Worm (Caenorhabditis elegans) whole organism, L1 larva: Measurements from ENCODE around the gene chil-1.

ENCODE experiments used
- C34B4.2 ChIP-seq: sonication (generic microtip); optimal IDR thresholded peaks from 2 replicates; lab custom pipeline; 2017; ENCODE audit warnings: mild to moderate bottlenecking, missing genetic modification characterization, missing compliant biosample characterization
- ama-1 ChIP-seq: fragments of 150-350 bp; optimal IDR thresholded peaks from 2 replicates; lab custom pipeline; 2014
- efl-1 ChIP-seq, 4 experiments: fragments of 150-350 bp; optimal IDR thresholded peaks in 3 of 4; peaks in 1 of 4; 1 replicate in 1 of 4; 2 replicates in 3 of 4; lab custom pipeline; 2014; ENCODE audit warnings: missing biosample characterization in 2 of 4, missing genetic modification characterization in 2 of 4, missing genetic modification reagents in 2 of 4
- elt-3 ChIP-seq, 6 experiments: fragments of 150-350 bp in 1 of 6; sonication (generic microtip); optimal IDR thresholded peaks; 2 replicates each; lab custom pipeline; 2017 to 2018; ENCODE audit warnings: missing biosample characterization in 6 of 6, missing genetic modification characterization in 6 of 6, inconsistent platforms in 1 of 6
- lir-3 ChIP-seq: sonication (generic microtip); optimal IDR thresholded peaks from 2 replicates; lab custom pipeline; 2016; ENCODE audit warnings: mild to moderate bottlenecking, missing genetic modification characterization, moderate library complexity, missing compliant biosample characterization; ENCODE audit not compliant: poor library complexity
- nhr-11 ChIP-seq: fragments of 150-350 bp; optimal IDR thresholded peaks from 2 replicates; lab custom pipeline; 2014; ENCODE audit warnings: missing biosample characterization, missing genetic modification characterization
- nhr-76 ChIP-seq: sonication (generic microtip); optimal IDR thresholded peaks from 2 replicates; lab custom pipeline; 2017; ENCODE audit warnings: missing biosample characterization, missing genetic modification characterization
- pqm-1 ChIP-seq: sonication (generic microtip); optimal IDR thresholded peaks from 3 replicates; lab custom pipeline; 2017; ENCODE audit warnings: missing biosample characterization, missing genetic modification characterization
- rnt-1 ChIP-seq: sonication (generic microtip); optimal IDR thresholded peaks from 2 replicates; lab custom pipeline; 2016; ENCODE audit warnings: mild to moderate bottlenecking, missing genetic modification characterization, moderate library complexity, missing compliant biosample characterization
- skn-1 ChIP-seq: fragments of 150-350 bp; optimal IDR thresholded peaks from 2 replicates; lab custom pipeline; 2014; ENCODE audit warnings: missing biosample characterization, missing genetic modification characterization
- tlp-1 ChIP-seq: fragments of 150-350 bp; optimal IDR thresholded peaks from 2 replicates; lab custom pipeline; 2014; ENCODE audit warnings: missing biosample characterization, missing genetic modification characterization
- ztf-4 ChIP-seq: fragments of 150-350 bp; optimal IDR thresholded peaks from 2 replicates; lab custom pipeline; 2014; ENCODE audit warnings: missing biosample characterization, missing genetic modification characterization

DNA sequence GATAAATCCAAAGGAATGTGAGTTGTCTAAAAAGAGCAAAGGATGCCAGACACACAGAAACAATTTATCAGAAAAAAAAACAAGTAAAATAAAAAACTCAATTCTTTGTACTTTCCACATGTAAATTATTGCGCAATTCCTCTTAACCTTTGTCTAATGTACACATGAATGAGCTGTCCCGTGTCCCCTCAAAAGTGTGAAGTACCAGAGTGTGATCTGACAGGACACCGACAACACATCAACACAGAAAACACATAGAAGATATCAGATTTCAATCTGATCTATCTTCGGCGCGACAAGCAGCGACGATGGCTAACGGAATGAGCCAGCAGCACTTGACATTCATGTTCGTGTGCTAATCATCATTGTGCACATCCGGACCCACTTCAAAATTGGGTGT, 37.8 kb downstream of the chil-1 start:
- TF ChIP-seq ztf-4 (tag; lab: Kevin White, UChicago) = no peak
- no peak for TF ChIP-seq elt-3 (tag; optimal IDR thresholded peaks at IDR 0.05; lab: Kevin White, UChicago)
- no peak for TF ChIP-seq tlp-1
- no peak for TF ChIP-seq efl-1 (optimal IDR thresholded peaks at IDR 0.05; lab: Kevin White, UChicago)
- TF ChIP-seq efl-1 (GFP tag; optimal IDR thresholded peaks at IDR 0.05 in 1 of 2; lab: Kevin White, UChicago) = no peak
- TF ChIP-seq ama-1 = no peak
- no peak for TF ChIP-seq nhr-11
- TF ChIP-seq pqm-1 (tag; lab: Kevin White, UChicago) = no peak
- TF ChIP-seq rnt-1 (tag; lab: Kevin White, UChicago) = no peak
- TF ChIP-seq skn-1 (tag; lab: Kevin White, UChicago) = no peak
- no peak for TF ChIP-seq C34B4.2 (tag; lab: Kevin White, UChicago)
- TF ChIP-seq lir-3 = no peak
- TF ChIP-seq nhr-76 (tag; lab: Kevin White, UChicago) = no peak
